Worm (Caenorhabditis elegans) whole organism, L2 larva: Measurements from ENCODE around the gene rpn-7.

ENCODE experiments used
- aly-2 ChIP-seq: fragments of 150-350 bp; optimal IDR thresholded peaks from 2 replicates; lab custom pipeline; 2014; ENCODE audit warnings: missing biosample characterization, missing genetic modification characterization
- ama-1 ChIP-seq: fragments of 150-350 bp; optimal IDR thresholded peaks from 2 replicates; lab custom pipeline; 2018; ENCODE audit warnings: inconsistent platforms
- blmp-1 ChIP-seq: sonication (generic microtip); optimal IDR thresholded peaks from 2 replicates; lab custom pipeline; 2017; ENCODE audit warnings: missing genetic modification characterization, mild to moderate bottlenecking, missing compliant biosample characterization, antibody characterized with exemption, moderate library complexity; ENCODE audit not compliant: insufficient read depth
- ceh-82 ChIP-seq: fragments of 150-350 bp; optimal IDR thresholded peaks from 2 replicates; lab custom pipeline; 2014; ENCODE audit warnings: missing biosample characterization, missing genetic modification characterization
- elt-1 ChIP-seq: fragments of 150-350 bp; optimal IDR thresholded peaks from 2 replicates; lab custom pipeline; 2014; ENCODE audit warnings: missing biosample characterization, missing genetic modification characterization
- fos-1 ChIP-seq: fragments of 150-350 bp; optimal IDR thresholded peaks from 2 replicates; lab custom pipeline; 2014; ENCODE audit warnings: missing biosample characterization, missing genetic modification characterization
- lin-13 ChIP-seq: fragments of 150-350 bp; optimal IDR thresholded peaks from 2 replicates; lab custom pipeline; 2014; ENCODE audit warnings: missing biosample characterization, missing genetic modification reagents, missing genetic modification characterization
- lsy-2 ChIP-seq, 2 experiments: fragments of 150-350 bp in 1 of 2; sonication (generic microtip) in 1 of 2; optimal IDR thresholded peaks; 2 replicates each; lab custom pipeline; 2014 to 2017; ENCODE audit warnings: missing biosample characterization in 2 of 2, missing genetic modification characterization in 2 of 2
- nhr-11 ChIP-seq: fragments of 150-350 bp; optimal IDR thresholded peaks from 2 replicates; lab custom pipeline; 2014; ENCODE audit warnings: missing biosample characterization, missing genetic modification characterization
- nhr-12 ChIP-seq: fragments of 150-350 bp; optimal IDR thresholded peaks from 2 replicates; lab custom pipeline; 2014; ENCODE audit warnings: missing biosample characterization, missing genetic modification characterization
- nhr-237 ChIP-seq: fragments of 150-350 bp; optimal IDR thresholded peaks from 2 replicates; lab custom pipeline; 2014; ENCODE audit warnings: missing biosample characterization, missing genetic modification characterization
- nhr-25 ChIP-seq: fragments of 150-350 bp; sonication (generic microtip); optimal IDR thresholded peaks from 3 replicates; lab custom pipeline; 2014; ENCODE audit warnings: missing biosample characterization, missing genetic modification characterization
- nhr-6 ChIP-seq: fragments of 150-350 bp; optimal IDR thresholded peaks from 2 replicates; lab custom pipeline; 2014; ENCODE audit warnings: missing biosample characterization, missing genetic modification characterization
- skn-1 ChIP-seq: sonication (generic microtip); optimal IDR thresholded peaks from 2 replicates; lab custom pipeline; 2017; ENCODE audit warnings: missing biosample characterization, missing genetic modification characterization

DNA sequence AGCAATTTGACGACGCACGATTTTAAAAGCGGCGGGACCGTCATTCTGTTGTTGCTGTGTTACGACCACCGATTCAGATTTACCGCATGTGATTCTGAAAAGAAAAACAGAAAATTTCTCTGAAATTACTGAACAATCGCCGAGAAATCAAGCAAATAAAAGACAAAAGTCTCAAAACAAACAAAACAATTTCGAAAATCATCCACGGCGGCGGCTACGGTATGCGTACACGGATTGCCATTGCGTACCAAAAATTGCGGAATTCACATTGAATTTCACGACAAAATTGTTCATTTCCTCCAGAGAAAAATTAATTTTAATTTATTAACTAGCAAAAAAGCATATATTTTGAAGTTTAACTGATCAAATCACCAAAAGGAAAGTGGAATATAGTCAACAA, 50.0 kb downstream of the rpn-7 start, which contains the start of gene pezo-1:
- TF ChIP-seq aly-2 (tag; lab: Kevin White, UChicago) (no peak), skn-1 (tag; lab: Kevin White, UChicago) (no peak), lin-13 (GFP tag; lab: Kevin White, UChicago) (no peak), nhr-25 (tag; lab: Kevin White, UChicago) (no peak), ceh-82 (tag; lab: Kevin White, UChicago) (no peak), fos-1 (tag; lab: Kevin White, UChicago) (no peak), nhr-6 (tag; lab: Kevin White, UChicago) (no peak), lsy-2 (tag; optimal IDR thresholded peaks at IDR 0.05; lab: Kevin White, UChicago) (peak in 1 of 2 experiments; percentile 34), nhr-12 (tag; lab: Kevin White, UChicago) (no peak), nhr-11 (tag; lab: Kevin White, UChicago) (no peak), elt-1 (tag; lab: Kevin White, UChicago) (no peak), nhr-237 (tag; lab: Kevin White, UChicago) (no peak), ama-1 (lab: Kevin White, UChicago) (no peak), blmp-1 (tag; lab: Kevin White, UChicago) (no peak)
